Worm (Caenorhabditis elegans) whole organism, L1 larva: Measurements from ENCODE around the gene F26D2.3.

Source experiments
- Y116A8C.19 ChIP-seq: sonication (generic microtip); optimal IDR thresholded peaks from 2 replicates; lab custom pipeline; 2016; ENCODE audit warnings: missing compliant biosample characterization, missing genetic modification characterization, borderline replicate concordance
- alr-1 ChIP-seq: fragments of 200-800 bp; sonication (Bioruptor generic); optimal IDR thresholded peaks from 2 replicates; lab custom pipeline; 2018; ENCODE audit warnings: borderline replicate concordance, mild to moderate bottlenecking, missing genetic modification characterization, missing compliant biosample characterization
- ama-1 ChIP-seq: fragments of 150-350 bp; optimal IDR thresholded peaks from 2 replicates; lab custom pipeline; 2014
- ceh-63 ChIP-seq: fragments of 200-800 bp; sonication (Bioruptor generic); optimal IDR thresholded peaks from 2 replicates; lab custom pipeline; 2018; ENCODE audit warnings: mild to moderate bottlenecking, missing genetic modification characterization, missing compliant biosample characterization
- ceh-8 ChIP-seq: fragments of 200-800 bp; sonication (Bioruptor generic); optimal IDR thresholded peaks from 2 replicates; lab custom pipeline; 2018; ENCODE audit warnings: mild to moderate bottlenecking, missing genetic modification characterization, moderate library complexity, missing compliant biosample characterization
- ceh-82 ChIP-seq, 3 experiments: fragments of 150-350 bp in 1 of 3; sonication (generic microtip) in 2 of 3; optimal IDR thresholded peaks; 2 replicates each; lab custom pipeline; 2014 to 2017; ENCODE audit warnings: missing biosample characterization in 3 of 3, missing genetic modification characterization in 3 of 3
- ceh-90 ChIP-seq: sonication (generic microtip); optimal IDR thresholded peaks from 2 replicates; lab custom pipeline; 2016; ENCODE audit warnings: missing genetic modification characterization, missing compliant biosample characterization
- ces-1 ChIP-seq: fragments of 150-350 bp; optimal IDR thresholded peaks from 2 replicates; lab custom pipeline; 2014; ENCODE audit warnings: missing biosample characterization, missing genetic modification reagents, missing genetic modification characterization
- dpl-1 ChIP-seq, 3 experiments: fragments of 150-350 bp in 2 of 3; sonication (generic microtip) in 1 of 3; optimal IDR thresholded peaks; 2 replicates each; lab custom pipeline; 2014 to 2017; ENCODE audit warnings: missing biosample characterization in 3 of 3, missing genetic modification characterization in 3 of 3, missing genetic modification reagents in 3 of 3
- efl-1 ChIP-seq, 4 experiments: fragments of 150-350 bp; optimal IDR thresholded peaks in 3 of 4; peaks in 1 of 4; 1 replicate in 1 of 4; 2 replicates in 3 of 4; lab custom pipeline; 2014; ENCODE audit warnings: missing biosample characterization in 2 of 4, missing genetic modification characterization in 2 of 4, missing genetic modification reagents in 2 of 4
- elt-2 ChIP-seq: sonication (generic microtip); optimal IDR thresholded peaks from 2 replicates; lab custom pipeline; 2016; ENCODE audit warnings: missing genetic modification characterization, mild to moderate bottlenecking, inconsistent platforms, missing compliant biosample characterization, missing genetic modification reagents
- elt-3 ChIP-seq, 6 experiments: fragments of 150-350 bp in 1 of 6; sonication (generic microtip); optimal IDR thresholded peaks; 2 replicates each; lab custom pipeline; 2017 to 2018; ENCODE audit warnings: missing biosample characterization in 6 of 6, missing genetic modification characterization in 6 of 6, inconsistent platforms in 1 of 6
- ets-5 ChIP-seq: fragments of 200-800 bp; sonication (Bioruptor generic); IDR thresholded peaks from 2 replicates; pipeline ENCODE4 v1.3.6; 2022; ENCODE audit warnings: missing genetic modification characterization, missing compliant biosample characterization
- fkh-10 ChIP-seq: sonication (generic microtip); optimal IDR thresholded peaks from 2 replicates; lab custom pipeline; 2017; ENCODE audit warnings: missing biosample characterization, missing genetic modification reagents, missing genetic modification characterization
- fos-1 ChIP-seq: fragments of 150-350 bp; optimal IDR thresholded peaks from 2 replicates; lab custom pipeline; 2014; ENCODE audit warnings: missing biosample characterization, missing genetic modification characterization
- grh-1 ChIP-seq: fragments of 200-800 bp; sonication (Bioruptor generic); IDR thresholded peaks from 2 replicates; pipeline ENCODE4 v1.3.6; 2022; ENCODE audit warnings: missing genetic modification reagents, missing genetic modification characterization, missing compliant biosample characterization
- hlh-17 ChIP-seq: fragments of 200-800 bp; sonication (Bioruptor generic); optimal IDR thresholded peaks from 2 replicates; lab custom pipeline; 2018; ENCODE audit warnings: missing genetic modification characterization, mild to moderate bottlenecking, missing compliant biosample characterization, moderate library complexity, borderline replicate concordance
- jun-1 ChIP-seq: fragments of 150-350 bp; optimal IDR thresholded peaks from 2 replicates; lab custom pipeline; 2014; ENCODE audit warnings: missing biosample characterization, missing genetic modification reagents, missing genetic modification characterization
- lin-13 ChIP-seq: fragments of 150-350 bp; optimal IDR thresholded peaks from 2 replicates; lab custom pipeline; 2014; ENCODE audit warnings: missing biosample characterization, missing genetic modification reagents, missing genetic modification characterization
- lin-15B ChIP-seq: fragments of 150-350 bp; sonication (generic microtip); optimal IDR thresholded peaks from 3 replicates; lab custom pipeline; 2014; ENCODE audit warnings: missing biosample characterization, missing genetic modification characterization
- lin-35 ChIP-seq, 2 experiments: fragments of 150-350 bp; optimal IDR thresholded peaks; 2 replicates each; lab custom pipeline; 2014; ENCODE audit warnings: missing biosample characterization in 2 of 2, missing genetic modification characterization in 2 of 2, missing genetic modification reagents in 2 of 2
- lin-39 ChIP-seq: fragments of 150-350 bp; optimal IDR thresholded peaks from 2 replicates; lab custom pipeline; 2014; ENCODE audit warnings: missing biosample characterization, missing genetic modification reagents, missing genetic modification characterization
- lir-3 ChIP-seq: sonication (generic microtip); optimal IDR thresholded peaks from 2 replicates; lab custom pipeline; 2016; ENCODE audit warnings: mild to moderate bottlenecking, missing genetic modification characterization, moderate library complexity, missing compliant biosample characterization; ENCODE audit not compliant: poor library complexity
- mef-2 ChIP-seq: fragments of 150-350 bp; optimal IDR thresholded peaks from 2 replicates; lab custom pipeline; 2014; ENCODE audit warnings: missing biosample characterization, missing genetic modification characterization
- nhr-11 ChIP-seq: fragments of 150-350 bp; optimal IDR thresholded peaks from 2 replicates; lab custom pipeline; 2014; ENCODE audit warnings: missing biosample characterization, missing genetic modification characterization
- nhr-19 ChIP-seq: fragments of 200-800 bp; sonication (Bioruptor generic); conservative IDR thresholded peaks from 2 replicates; pipeline ENCODE4 v1.3.6; 2022; ENCODE audit warnings: missing genetic modification characterization, missing compliant biosample characterization
- nhr-20 ChIP-seq: sonication (generic microtip); optimal IDR thresholded peaks from 2 replicates; lab custom pipeline; 2016; ENCODE audit warnings: mild to moderate bottlenecking, missing genetic modification characterization, missing compliant biosample characterization
- nhr-237 ChIP-seq: fragments of 150-350 bp; optimal IDR thresholded peaks from 2 replicates; lab custom pipeline; 2014; ENCODE audit warnings: missing biosample characterization, missing genetic modification characterization
- nhr-47 ChIP-seq: sonication (generic microtip); optimal IDR thresholded peaks from 2 replicates; lab custom pipeline; 2016; ENCODE audit warnings: mild to moderate bottlenecking, missing genetic modification characterization, moderate library complexity, missing compliant biosample characterization
- nhr-71 ChIP-seq: sonication (generic microtip); optimal IDR thresholded peaks from 2 replicates; lab custom pipeline; 2016; ENCODE audit warnings: mild to moderate bottlenecking, missing genetic modification characterization, moderate library complexity, missing compliant biosample characterization
- nhr-84 ChIP-seq: sonication (generic microtip); optimal IDR thresholded peaks from 2 replicates; lab custom pipeline; 2017; ENCODE audit warnings: missing biosample characterization, missing genetic modification characterization
- nhr-85 ChIP-seq: sonication (generic microtip); peaks from one replicate; lab custom pipeline; 2016; ENCODE audit warnings: missing genetic modification characterization, inconsistent platforms, missing compliant biosample characterization
- nhr-90 ChIP-seq: sonication (generic microtip); optimal IDR thresholded peaks from 2 replicates; lab custom pipeline; 2016; ENCODE audit warnings: mild to moderate bottlenecking, missing genetic modification characterization, missing compliant biosample characterization; ENCODE audit not compliant: poor library complexity
- pag-3 ChIP-seq: sonication (generic microtip); optimal IDR thresholded peaks from 2 replicates; lab custom pipeline; 2017; ENCODE audit warnings: missing genetic modification characterization, mild to moderate bottlenecking, missing compliant biosample characterization, antibody characterized with exemption, borderline replicate concordance; ENCODE audit not compliant: insufficient read depth
- pqm-1 ChIP-seq: sonication (generic microtip); optimal IDR thresholded peaks from 3 replicates; lab custom pipeline; 2017; ENCODE audit warnings: missing biosample characterization, missing genetic modification characterization
- rnt-1 ChIP-seq: sonication (generic microtip); optimal IDR thresholded peaks from 2 replicates; lab custom pipeline; 2016; ENCODE audit warnings: mild to moderate bottlenecking, missing genetic modification characterization, moderate library complexity, missing compliant biosample characterization
- skn-1 ChIP-seq: fragments of 150-350 bp; optimal IDR thresholded peaks from 2 replicates; lab custom pipeline; 2014; ENCODE audit warnings: missing biosample characterization, missing genetic modification characterization
- snu-23 ChIP-seq: sonication (generic microtip); optimal IDR thresholded peaks from 2 replicates; lab custom pipeline; 2016; ENCODE audit warnings: missing genetic modification characterization, missing compliant biosample characterization
- sox-4 ChIP-seq: sonication (generic microtip); optimal IDR thresholded peaks from 2 replicates; lab custom pipeline; 2016; ENCODE audit warnings: missing genetic modification characterization, missing compliant biosample characterization
- tbx-2 ChIP-seq: sonication (generic microtip); optimal IDR thresholded peaks from 2 replicates; lab custom pipeline; 2016; ENCODE audit warnings: missing genetic modification characterization, missing compliant biosample characterization
- unc-62 ChIP-seq: fragments of 150-350 bp; optimal IDR thresholded peaks from 2 replicates; lab custom pipeline; 2014; ENCODE audit warnings: missing biosample characterization, missing genetic modification reagents, missing genetic modification characterization
- vab-15 ChIP-seq: sonication (generic microtip); optimal IDR thresholded peaks from 2 replicates; lab custom pipeline; 2017; ENCODE audit warnings: missing genotype, mild to moderate bottlenecking, missing genetic modification characterization, missing compliant biosample characterization
- xbp-1 ChIP-seq: sonication (generic microtip); optimal IDR thresholded peaks from 2 replicates; lab custom pipeline; 2016; ENCODE audit warnings: missing genetic modification characterization, missing compliant biosample characterization
- zag-1 ChIP-seq: fragments of 150-350 bp; optimal IDR thresholded peaks from 2 replicates; lab custom pipeline; 2014; ENCODE audit warnings: missing biosample characterization, missing genetic modification characterization
- zip-4 ChIP-seq: fragments of 200-800 bp; sonication (Bioruptor generic); optimal IDR thresholded peaks from 2 replicates; lab custom pipeline; 2018; ENCODE audit warnings: mild to moderate bottlenecking, missing genetic modification characterization, moderate library complexity, missing compliant biosample characterization

Gene F26D2.3

DNA sequence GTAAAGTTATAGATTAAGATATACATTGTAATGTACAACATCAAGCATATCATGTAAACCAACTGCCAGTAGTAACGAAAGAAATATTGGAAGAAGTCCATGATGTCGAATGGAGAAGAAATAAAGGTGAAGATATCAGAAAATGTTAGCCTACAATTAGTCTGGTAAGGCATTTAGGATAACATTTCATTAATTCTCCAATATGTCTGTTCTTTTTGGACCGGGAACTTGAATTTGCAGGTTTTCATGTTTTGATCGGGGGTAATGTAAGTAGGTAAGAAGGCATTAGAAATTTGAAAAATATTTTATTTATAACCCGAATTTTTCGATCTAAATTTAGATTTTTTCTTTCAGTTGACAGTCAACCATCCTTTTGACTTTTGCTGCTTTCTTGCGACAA is 14.0 kb upstream of the F26D2.3 start, which contains the start of gene srd-63:
Gene srd-63, minus strand, starts transcription at position 101 of the 400 bp plus-strand sequence.
- TF ChIP-seq ceh-82 (tag; optimal IDR thresholded peaks at IDR 0.05; lab: Kevin White, UChicago): no peak
- no peak for TF ChIP-seq nhr-19 (GFP tag; lab: Robert Waterston, UW)
- TF ChIP-seq ceh-90: no peak
- no peak for TF ChIP-seq zag-1
- no peak for TF ChIP-seq ceh-8 (GFP tag; lab: Kevin White, UChicago)
- TF ChIP-seq efl-1 (optimal IDR thresholded peaks at IDR 0.05; lab: Kevin White, UChicago): no peak
- no peak for TF ChIP-seq efl-1 (GFP tag; optimal IDR thresholded peaks at IDR 0.05 in 1 of 2; lab: Kevin White, UChicago)
- TF ChIP-seq nhr-85 (tag; lab: Kevin White, UChicago): no peak
- TF ChIP-seq lin-39 (tag; lab: Kevin White, UChicago): no peak
- TF ChIP-seq lin-13: no peak
- no peak for TF ChIP-seq unc-62
- TF ChIP-seq xbp-1 (tag; lab: Kevin White, UChicago): no peak
- no peak for TF ChIP-seq fkh-10
- TF ChIP-seq jun-1 (tag; lab: Kevin White, UChicago): no peak
- no peak for TF ChIP-seq mef-2 (tag; lab: Kevin White, UChicago)
- no peak for TF ChIP-seq rnt-1
- no peak for TF ChIP-seq ceh-63
- TF ChIP-seq Y116A8C.19 (tag; lab: Kevin White, UChicago): no peak
- no peak for TF ChIP-seq hlh-17
- no peak for TF ChIP-seq grh-1 (GFP tag; lab: Robert Waterston, UW)
- no peak for TF ChIP-seq nhr-71 (tag; lab: Kevin White, UChicago)
- TF ChIP-seq, all 84 proteins: peak for 0

DNA sequence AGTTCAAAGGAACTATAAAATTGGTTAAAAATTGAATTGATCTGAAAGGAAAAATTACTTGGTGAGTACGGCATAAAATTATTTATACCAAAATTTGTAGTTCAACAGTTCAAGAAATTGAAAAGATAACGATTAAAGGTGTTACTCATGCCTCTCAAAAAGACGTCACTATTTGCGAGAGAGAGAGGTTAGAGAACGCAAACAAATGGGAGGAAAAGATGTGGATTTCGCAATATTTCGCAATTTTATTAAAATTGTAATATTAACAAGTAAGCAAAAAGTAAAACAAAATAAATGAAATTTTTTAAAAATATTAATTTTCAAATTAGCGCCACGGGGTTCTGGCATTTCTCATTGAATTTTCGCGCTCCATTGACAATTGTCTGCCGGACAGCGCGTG is 12.6 kb upstream of the F26D2.3 start, which contains the start of gene F13A7.11:
Gene F13A7.11, minus strand, starts transcription at position 174 of the 400 bp plus-strand sequence.
- TF ChIP-seq ets-5 (GFP tag; lab: Robert Waterston, UW): no peak
- no peak for TF ChIP-seq tbx-2 (tag; lab: Kevin White, UChicago)
- no peak for TF ChIP-seq alr-1 (tag; lab: Kevin White, UChicago)
- peak in 1 of 3 experiments; percentile 16 for TF ChIP-seq ceh-82 (tag; optimal IDR thresholded peaks at IDR 0.05; lab: Kevin White, UChicago)
- TF ChIP-seq vab-15: no peak
- no peak for TF ChIP-seq fos-1
- TF ChIP-seq unc-62: no peak
- TF ChIP-seq nhr-71 (tag; lab: Kevin White, UChicago): peak; percentile 40
- TF ChIP-seq ceh-63: no peak
- TF ChIP-seq skn-1: peak; percentile 81
- TF ChIP-seq nhr-85 (tag; lab: Kevin White, UChicago): peak; percentile 66
- TF ChIP-seq lin-15B (tag; lab: Kevin White, UChicago): no peak
- no peak for TF ChIP-seq ces-1 (GFP tag; lab: Kevin White, UChicago)
- no peak for TF ChIP-seq sox-4 (tag; lab: Kevin White, UChicago)
- peak; percentile 99 for TF ChIP-seq zip-4 (GFP tag; lab: Kevin White, UChicago)
- peak in 1 of 6 experiments; percentile 28 for TF ChIP-seq elt-3 (tag; optimal IDR thresholded peaks at IDR 0.05; lab: Kevin White, UChicago)
- peak in 1 of 2 experiments; percentile 1 for TF ChIP-seq lin-35 (GFP tag; optimal IDR thresholded peaks at IDR 0.05; lab: Kevin White, UChicago)
- no peak for TF ChIP-seq pqm-1 (tag; lab: Kevin White, UChicago)
- TF ChIP-seq nhr-11: no peak
- no peak for TF ChIP-seq jun-1 (tag; lab: Kevin White, UChicago)
- no peak for TF ChIP-seq snu-23 (GFP tag; lab: Kevin White, UChicago)
- TF ChIP-seq efl-1 (optimal IDR thresholded peaks at IDR 0.05; lab: Kevin White, UChicago): peak; percentile 7 to 25
- TF ChIP-seq efl-1 (GFP tag; optimal IDR thresholded peaks at IDR 0.05 in 1 of 2; lab: Kevin White, UChicago): peak; percentile 10 to 82
- no peak for TF ChIP-seq ama-1
- TF ChIP-seq pag-3 (tag; lab: Kevin White, UChicago): no peak
- peak; percentile 17 for TF ChIP-seq nhr-47 (tag; lab: Kevin White, UChicago)
- TF ChIP-seq xbp-1 (tag; lab: Kevin White, UChicago): no peak
- TF ChIP-seq nhr-90 (tag; lab: Kevin White, UChicago): peak; percentile 19
- TF ChIP-seq nhr-237: no peak
- peak; percentile 46 for TF ChIP-seq elt-2 (tag; lab: Kevin White, UChicago)
- no peak for TF ChIP-seq lir-3
- peak in 2 of 3 experiments; percentile 4 to 17 for TF ChIP-seq dpl-1 (GFP tag; optimal IDR thresholded peaks at IDR 0.05; lab: Kevin White, UChicago)
- no peak for TF ChIP-seq nhr-84
- no peak for TF ChIP-seq nhr-20 (tag; lab: Kevin White, UChicago)
